Worm (Caenorhabditis elegans): ENCODE data around the gene T24D5.1.

T24D5.1 gene

ce11 chrX:12595954-12596353 lies 21.4 kb downstream of the T24D5.1 start:
- TF ChIP-seq nhr-23 (tag; optimal IDR thresholded peaks at IDR 0.05), result no peak
- TF ChIP-seq fos-1 (tag; optimal IDR thresholded peaks at IDR 0.05), result peak; percentile 62
- no peak for TF ChIP-seq lin-39 (tag; optimal IDR thresholded peaks at IDR 0.05)
- TF ChIP-seq sma-9 (GFP tag; optimal IDR thresholded peaks at IDR 0.05), result peak; percentile 70
- no peak for TF ChIP-seq sma-9 (tag; optimal IDR thresholded peaks at IDR 0.05)
- TF ChIP-seq blmp-1 (tag; optimal IDR thresholded peaks at IDR 0.05; ENCODE audit: insufficient read depth), result no peak
- TF ChIP-seq nhr-11 (tag; optimal IDR thresholded peaks at IDR 0.05), result no peak
- no peak for TF ChIP-seq peb-1 (tag; optimal IDR thresholded peaks at IDR 0.05)

DNA sequence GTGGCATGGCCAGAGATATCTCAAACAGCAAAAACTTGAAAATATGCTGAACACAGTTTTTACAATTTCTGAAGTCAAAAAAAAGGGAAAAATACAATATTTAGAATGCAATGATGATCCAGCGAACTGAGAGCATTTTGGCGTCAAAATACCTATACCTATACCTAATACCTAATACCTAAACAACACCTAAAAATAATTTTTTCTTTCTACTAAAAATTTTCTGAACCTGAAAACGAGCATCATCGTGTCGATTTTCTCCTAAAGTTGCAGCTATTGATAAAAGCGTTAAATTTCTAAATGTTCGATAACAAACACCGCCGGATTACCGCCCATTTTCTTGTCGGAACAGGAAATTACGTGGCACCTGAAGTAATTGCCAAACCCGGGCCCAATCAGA lies 22.3 kb downstream of the T24D5.1 start, which contains the start of gene T24D5.4:
T24D5.4 (plus strand) TSS at position 301 of the 400 bp plus-strand sequence.
- no peak for TF ChIP-seq fos-1 (tag; optimal IDR thresholded peaks at IDR 0.05)
- TF ChIP-seq lin-13 (GFP tag; optimal IDR thresholded peaks at IDR 0.05), result no peak
- TF ChIP-seq ama-1 (optimal IDR thresholded peaks at IDR 0.05), result no peak
- no peak for TF ChIP-seq nhr-23 (tag; optimal IDR thresholded peaks at IDR 0.05)
- TF ChIP-seq sma-3 (GFP tag; optimal IDR thresholded peaks at IDR 0.05), result no peak
- TF ChIP-seq mbf-1 (tag; optimal IDR thresholded peaks at IDR 0.05), result no peak
- TF ChIP-seq ceh-16 (tag; optimal IDR thresholded peaks at IDR 0.05), result no peak
- no peak for TF ChIP-seq mdl-1 (tag; optimal IDR thresholded peaks at IDR 0.05)
- no peak for TF ChIP-seq R02D3.7 (tag; optimal IDR thresholded peaks at IDR 0.05)
- no peak for TF ChIP-seq nhr-25 (tag; optimal IDR thresholded peaks at IDR 0.05)
- no peak for TF ChIP-seq elt-1 (tag; optimal IDR thresholded peaks at IDR 0.05)
- TF ChIP-seq nhr-6 (tag; optimal IDR thresholded peaks at IDR 0.05), result no peak
- no peak for TF ChIP-seq nhr-10 (tag; optimal IDR thresholded peaks at IDR 0.05)
- no peak for TF ChIP-seq lin-11 (tag; optimal IDR thresholded peaks at IDR 0.05)
- TF ChIP-seq sem-4 (tag; optimal IDR thresholded peaks at IDR 0.05), result no peak
- TF ChIP-seq sma-9 (GFP tag; optimal IDR thresholded peaks at IDR 0.05), result no peak
- TF ChIP-seq sma-9 (tag; optimal IDR thresholded peaks at IDR 0.05), result no peak
- TF ChIP-seq elt-3 (tag; optimal IDR thresholded peaks at IDR 0.05), result no peak

ce11 chrX:12602611-12603010 lies 28.0 kb downstream of the T24D5.1 start:
- TF ChIP-seq F13H6.1 (tag; optimal IDR thresholded peaks at IDR 0.05) (no peak), nhr-237 (tag; optimal IDR thresholded peaks at IDR 0.05) (no peak), unc-39 (tag; optimal IDR thresholded peaks at IDR 0.05) (no peak), nhr-6 (tag; optimal IDR thresholded peaks at IDR 0.05) (no peak), aly-2 (tag; optimal IDR thresholded peaks at IDR 0.05) (no peak), ztf-4 (tag; optimal IDR thresholded peaks at IDR 0.05) (no peak), gmeb-1 (tag; optimal IDR thresholded peaks at IDR 0.05) (no peak), nhr-11 (tag; optimal IDR thresholded peaks at IDR 0.05) (no peak), mdl-1 (tag; optimal IDR thresholded peaks at IDR 0.05) (no peak), ZK546.5 (tag; optimal IDR thresholded peaks at IDR 0.05) (no peak), nhr-25 (tag; optimal IDR thresholded peaks at IDR 0.05) (no peak), snpc-4 (tag; optimal IDR thresholded peaks at IDR 0.05) (no peak), nhr-129 (tag; optimal IDR thresholded peaks at IDR 0.05) (no peak), sma-9 (GFP tag; optimal IDR thresholded peaks at IDR 0.05) (no peak), sma-9 (tag; optimal IDR thresholded peaks at IDR 0.05) (no peak), peb-1 (tag; optimal IDR thresholded peaks at IDR 0.05) (no peak), elt-1 (tag; optimal IDR thresholded peaks at IDR 0.05) (no peak), egl-27 (tag; optimal IDR thresholded peaks at IDR 0.05) (no peak), sma-3 (GFP tag; optimal IDR thresholded peaks at IDR 0.05) (no peak), blmp-1 (tag; optimal IDR thresholded peaks at IDR 0.05; ENCODE audit: insufficient read depth) (no peak)

- no peak for TF ChIP-seq mbf-1 (tag; optimal IDR thresholded peaks at IDR 0.05)
- TF ChIP-seq blmp-1 (tag; optimal IDR thresholded peaks at IDR 0.05; ENCODE audit: insufficient read depth), result no peak
- no peak for TF ChIP-seq nhr-25 (tag; optimal IDR thresholded peaks at IDR 0.05)
- no peak for TF ChIP-seq ZK546.5 (tag; optimal IDR thresholded peaks at IDR 0.05)
- no peak for TF ChIP-seq elt-3 (tag; optimal IDR thresholded peaks at IDR 0.05)
- TF ChIP-seq zag-1 (tag; optimal IDR thresholded peaks at IDR 0.05), result no peak
- TF ChIP-seq nhr-77 (tag; optimal IDR thresholded peaks at IDR 0.05), result no peak
- no peak for TF ChIP-seq lin-39 (tag; optimal IDR thresholded peaks at IDR 0.05)
- no peak for TF ChIP-seq fos-1 (tag; optimal IDR thresholded peaks at IDR 0.05)
- TF ChIP-seq alr-1 (tag; optimal IDR thresholded peaks at IDR 0.05), result no peak
- TF ChIP-seq mab-5 (tag; optimal IDR thresholded peaks at IDR 0.05), result no peak
- no peak for TF ChIP-seq egl-27 (tag; optimal IDR thresholded peaks at IDR 0.05)
- TF ChIP-seq ztf-1 (GFP tag; conservative IDR thresholded peaks at IDR 0.05), result no peak
- no peak for TF ChIP-seq nhr-237 (tag; optimal IDR thresholded peaks at IDR 0.05)
- no peak for TF ChIP-seq gmeb-1 (tag; optimal IDR thresholded peaks at IDR 0.05)
- TF ChIP-seq unc-62 (GFP tag; optimal IDR thresholded peaks at IDR 0.05), result no peak
- TF ChIP-seq dmd-4 (tag; optimal IDR thresholded peaks at IDR 0.05), result no peak
- TF ChIP-seq nhr-10 (tag; optimal IDR thresholded peaks at IDR 0.05), result no peak
These were observed 28.9 kb downstream of the T24D5.1 start, which contains the start of the genes T24D5.6 and R09A8.9 for ce11 chrX:12603322-12603984. TSS of gene T24D5.6 (plus strand) at chrX:12603622. TSS of gene R09A8.9 (plus strand) at chrX:12603934.
